Worm (Caenorhabditis elegans) whole organism, young adult: ENCODE measurements around the gene prk-2.

Experiments used
- B0261.1 ChIP-seq: sonication (generic microtip); optimal IDR thresholded peaks from 2 replicates; lab custom pipeline; 2016; ENCODE audit warnings: mild to moderate bottlenecking, missing genetic modification characterization, moderate library complexity, missing compliant biosample characterization
- F37B4.10 ChIP-seq: fragments of 200-800 bp; sonication (Bioruptor generic); IDR thresholded peaks from 2 replicates; pipeline ENCODE4 v1.3.6; 2022; ENCODE audit warnings: missing genetic modification characterization, missing compliant biosample characterization
- T07F8.4 ChIP-seq: sonication (generic microtip); optimal IDR thresholded peaks from 2 replicates; lab custom pipeline; 2016; ENCODE audit warnings: mild to moderate bottlenecking, missing genetic modification characterization, moderate library complexity, missing compliant biosample characterization
- Y53F4B.3 ChIP-seq: fragments of 200-800 bp; sonication (Bioruptor generic); IDR thresholded peaks from 2 replicates; pipeline ENCODE4 v1.3.6; 2022; ENCODE audit warnings: missing genetic modification reagents, missing genetic modification characterization, missing compliant biosample characterization
- Y56A3A.18 ChIP-seq: fragments of 200-800 bp; sonication (Bioruptor generic); IDR thresholded peaks from 2 replicates; pipeline ENCODE4 v1.3.6; 2022; ENCODE audit warnings: missing genetic modification reagents, missing genetic modification characterization, missing compliant biosample characterization
- ama-1 ChIP-seq, 3 experiments: fragments of 150-350 bp in 1 of 3; sonication (generic microtip) in 2 of 3; optimal IDR thresholded peaks; 2 replicates each; lab custom pipeline; 2014 to 2018; ENCODE audit warnings: missing biosample characterization in 2 of 3, missing genetic modification characterization in 2 of 3, missing genetic modification reagents in 2 of 3
- attf-3 ChIP-seq: fragments of 200-800 bp; sonication (Bioruptor generic); conservative IDR thresholded peaks from 2 replicates; pipeline ENCODE4 v1.3.6; 2022; ENCODE audit warnings: missing genetic modification reagents, missing genetic modification characterization, missing compliant biosample characterization
- bed-1 ChIP-seq: fragments of 200-800 bp; sonication (Bioruptor generic); IDR thresholded peaks from 2 replicates; pipeline ENCODE4 v1.3.6; 2022; ENCODE audit warnings: missing genetic modification reagents, missing genetic modification characterization, missing compliant biosample characterization
- ceh-40 ChIP-seq: fragments of 200-800 bp; sonication (Bioruptor generic); IDR thresholded peaks from 2 replicates; pipeline ENCODE4 v1.3.6; 2022; ENCODE audit warnings: missing genetic modification characterization, missing compliant biosample characterization
- ceh-58 ChIP-seq: fragments of 200-800 bp; sonication (Bioruptor generic); IDR thresholded peaks from 2 replicates; pipeline ENCODE4 v1.3.6; 2022; ENCODE audit warnings: missing genetic modification characterization, missing compliant biosample characterization
- ceh-91 ChIP-seq: fragments of 200-800 bp; sonication (Bioruptor generic); IDR thresholded peaks from 2 replicates; pipeline ENCODE4 v1.3.6; 2022; ENCODE audit warnings: missing genetic modification reagents, missing genetic modification characterization, missing compliant biosample characterization
- dox-1 ChIP-seq: fragments of 200-800 bp; sonication (Bioruptor generic); IDR thresholded peaks from 2 replicates; pipeline ENCODE4 v1.3.6; 2022; ENCODE audit warnings: missing genetic modification reagents, missing genetic modification characterization, missing compliant biosample characterization
- dpl-1 ChIP-seq: fragments of 150-350 bp; optimal IDR thresholded peaks from 2 replicates; lab custom pipeline; 2014; ENCODE audit warnings: missing biosample characterization, missing genetic modification reagents, missing genetic modification characterization
- egrh-3 ChIP-seq: fragments of 200-800 bp; sonication (Bioruptor generic); IDR thresholded peaks from 2 replicates; pipeline ENCODE4 v1.3.6; 2022; ENCODE audit warnings: missing genetic modification reagents, missing genetic modification characterization, missing compliant biosample characterization
- ekl-4 ChIP-seq: fragments of 200-800 bp; sonication (Bioruptor generic); IDR thresholded peaks from 2 replicates; pipeline ENCODE4 v1.3.6; 2022; ENCODE audit warnings: missing genetic modification reagents, missing genetic modification characterization, missing compliant biosample characterization
- him-1 ChIP-seq: sonication (generic microtip); optimal IDR thresholded peaks from 2 replicates; lab custom pipeline; 2016; ENCODE audit warnings: missing genotype, missing genetic modification reagents, missing genetic modification characterization, missing compliant biosample characterization
- hlh-12 ChIP-seq: sonication (generic microtip); optimal IDR thresholded peaks from 2 replicates; lab custom pipeline; 2016; ENCODE audit warnings: missing genetic modification characterization, missing compliant biosample characterization
- hmg-20 ChIP-seq: fragments of 200-800 bp; sonication (Bioruptor generic); IDR thresholded peaks from 2 replicates; pipeline ENCODE4 v1.3.6; 2022; ENCODE audit warnings: missing genetic modification reagents, missing genetic modification characterization, missing compliant biosample characterization
- hsf-1 ChIP-seq: fragments of 200-800 bp; sonication (Bioruptor generic); IDR thresholded peaks from 2 replicates; pipeline ENCODE4 v1.3.6; 2022; ENCODE audit warnings: missing genetic modification reagents, missing genetic modification characterization, missing compliant biosample characterization
- lin-26 ChIP-seq: fragments of 200-800 bp; sonication (Bioruptor generic); IDR thresholded peaks from 2 replicates; pipeline ENCODE4 v1.3.6; 2022; ENCODE audit warnings: missing genetic modification reagents, missing genetic modification characterization, missing compliant biosample characterization
- madf-3 ChIP-seq: fragments of 200-800 bp; sonication (Bioruptor generic); IDR thresholded peaks from 2 replicates; pipeline ENCODE4 v1.3.6; 2022; ENCODE audit warnings: missing genetic modification reagents, missing genetic modification characterization, missing compliant biosample characterization
- mcd-1 ChIP-seq: fragments of 200-800 bp; sonication (Bioruptor generic); IDR thresholded peaks from 2 replicates; pipeline ENCODE4 v1.3.6; 2022; ENCODE audit warnings: missing genetic modification reagents, missing genetic modification characterization, missing compliant biosample characterization
- mes-4 ChIP-seq: sonication (generic microtip); optimal IDR thresholded peaks from 2 replicates; lab custom pipeline; 2016; ENCODE audit warnings: missing genotype, missing genetic modification characterization, missing compliant biosample characterization
- nfyb-1 ChIP-seq: fragments of 200-800 bp; sonication (Bioruptor generic); IDR thresholded peaks from 2 replicates; pipeline ENCODE4 v1.3.6; 2022; ENCODE audit warnings: missing genetic modification reagents, missing genetic modification characterization, missing compliant biosample characterization
- nhr-120 ChIP-seq: fragments of 200-800 bp; sonication (Bioruptor generic); IDR thresholded peaks from 2 replicates; pipeline ENCODE4 v1.3.6; 2022; ENCODE audit warnings: missing genetic modification characterization, missing compliant biosample characterization
- nhr-179 ChIP-seq: sonication (generic microtip); optimal IDR thresholded peaks from 2 replicates; lab custom pipeline; 2016; ENCODE audit warnings: mild to moderate bottlenecking, missing genetic modification characterization, missing compliant biosample characterization
- nhr-80 ChIP-seq: sonication (generic microtip); optimal IDR thresholded peaks from 2 replicates; lab custom pipeline; 2016; ENCODE audit warnings: missing genetic modification characterization, missing compliant biosample characterization
- rpc-1 ChIP-seq, 2 experiments: fragments of 150-350 bp in 1 of 2; sonication (generic microtip) in 1 of 2; optimal IDR thresholded peaks; 2 replicates each; lab custom pipeline; 2014 to 2018; ENCODE audit warnings: missing biosample characterization in 1 of 2, missing genetic modification characterization in 1 of 2, missing genetic modification reagents in 1 of 2, missing genotype in 1 of 2
- somi-1 ChIP-seq: fragments of 200-800 bp; sonication (Bioruptor generic); optimal IDR thresholded peaks from 2 replicates; lab custom pipeline; 2018; ENCODE audit warnings: mild to moderate bottlenecking, missing genetic modification characterization, missing compliant biosample characterization
- tbp1 ChIP-seq: fragments of 200-800 bp; sonication (Bioruptor generic); optimal IDR thresholded peaks from 2 replicates; lab custom pipeline; 2018; ENCODE audit warnings: mild to moderate bottlenecking, missing genetic modification characterization, missing compliant biosample characterization
- zfh-2 ChIP-seq: fragments of 200-800 bp; sonication (Bioruptor generic); conservative IDR thresholded peaks from 2 replicates; pipeline ENCODE4 v1.3.6; 2022; ENCODE audit warnings: missing genetic modification reagents, missing genetic modification characterization, missing compliant biosample characterization
- ztf-26 ChIP-seq: sonication (generic microtip); optimal IDR thresholded peaks from 2 replicates; lab custom pipeline; 2017; ENCODE audit warnings: missing genetic modification characterization, missing compliant biosample characterization

Gene prk-2

DNA sequence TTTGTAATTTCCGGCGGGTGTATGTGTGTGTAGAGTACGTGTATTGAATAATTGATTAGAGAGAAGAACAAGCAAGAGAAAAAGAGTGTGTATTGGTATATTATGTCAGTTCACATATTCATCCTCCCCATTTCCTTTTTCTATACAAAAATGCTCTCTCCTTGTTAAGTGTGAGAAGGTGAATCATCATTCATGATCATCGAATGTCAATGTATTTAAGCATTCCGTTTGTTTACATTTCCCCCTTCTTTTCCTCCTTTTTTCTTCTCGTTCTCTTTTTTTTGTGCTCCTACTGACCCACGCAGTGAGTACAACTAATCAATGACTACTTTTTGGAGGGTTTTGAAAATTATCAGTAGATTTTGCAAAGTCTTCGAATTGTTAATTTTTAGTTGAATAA, 26.5 kb downstream of the prk-2 start:
- TF ChIP-seq T07F8.4 (no peak), nhr-80 (tag; lab: Kevin White, UChicago) (peak; percentile 10)
- TF ChIP-seq, all 124 proteins: peak for 1

DNA sequence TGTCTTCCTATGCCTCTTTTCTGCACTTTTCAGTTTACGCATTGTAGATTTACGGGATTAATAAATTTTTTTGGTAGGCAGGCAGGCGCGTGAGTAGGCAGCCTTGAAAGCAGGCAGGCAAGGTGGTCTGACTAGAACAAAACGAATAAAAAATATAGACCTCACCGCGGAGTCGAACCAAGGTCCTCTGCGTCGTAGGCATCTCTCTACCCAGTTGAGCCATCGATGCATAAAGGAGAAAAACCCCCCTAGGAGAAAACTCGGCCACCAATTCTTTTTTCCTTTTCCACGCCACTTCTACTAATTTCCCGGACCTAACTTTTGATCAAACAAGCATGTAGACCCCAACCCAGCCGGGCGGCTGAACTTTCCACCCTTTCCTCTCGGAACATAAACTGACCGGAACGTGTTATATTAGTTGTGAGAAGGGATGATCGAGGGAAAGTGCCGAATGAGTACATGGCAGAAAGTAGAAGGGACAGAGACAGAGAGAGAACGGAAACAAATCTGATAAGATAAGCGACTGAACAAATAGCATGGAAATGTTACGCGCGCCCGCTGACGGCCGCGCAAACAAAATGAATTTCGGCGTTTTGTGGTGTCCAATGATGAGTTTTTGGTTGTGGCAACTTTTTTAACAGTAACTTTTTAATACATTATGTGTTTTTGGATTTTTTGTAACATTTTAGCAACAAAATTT, 30.5 kb downstream of the prk-2 start:
- 0 out of 2 replicates have a peak, but pooled peaks have one; percentile 50 for TF ChIP-seq F37B4.10 (GFP tag; lab: Robert Waterston, UW)
- no peak for TF ChIP-seq T07F8.4
- TF ChIP-seq him-1 (tag; lab: Kevin White, UChicago): peak; percentile 21
- TF ChIP-seq nhr-179 (tag; lab: Kevin White, UChicago): no peak
- TF ChIP-seq somi-1 (GFP tag; lab: Kevin White, UChicago): no peak
- TF ChIP-seq ama-1 (optimal IDR thresholded peaks at IDR 0.05; lab: Kevin White, UChicago): no peak
- TF ChIP-seq ama-1 (GFP tag; optimal IDR thresholded peaks at IDR 0.05; lab: Kevin White, UChicago): no peak
- TF ChIP-seq hlh-12 (tag; lab: Kevin White, UChicago): no peak
- TF ChIP-seq mes-4 (tag; lab: Kevin White, UChicago): no peak
- 0 out of 2 replicates have a peak, but pooled peaks have one; percentile 22 for TF ChIP-seq zfh-2
- TF ChIP-seq ztf-26 (tag; lab: Kevin White, UChicago): no peak
- TF ChIP-seq dpl-1: no peak
- TF ChIP-seq nhr-80 (tag; lab: Kevin White, UChicago): peak; percentile 58
- no peak for TF ChIP-seq Y56A3A.18 (GFP tag; lab: Robert Waterston, UW)
- peak; percentile 28 for TF ChIP-seq rpc-1 (optimal IDR thresholded peaks at IDR 0.05; lab: Kevin White, UChicago)
- peak; percentile 67 for TF ChIP-seq rpc-1 (tag; optimal IDR thresholded peaks at IDR 0.05; lab: Kevin White, UChicago)
- TF ChIP-seq B0261.1 (tag; lab: Kevin White, UChicago): peak; percentile 36
- TF ChIP-seq lin-26 (GFP tag; lab: Robert Waterston, UW): 0 out of 2 replicates have a peak, but pooled peaks have one; percentile 58
- peak; percentile 16; the same call in 1 of the 2 replicates for TF ChIP-seq dox-1 (GFP tag; lab: Robert Waterston, UW)
- peak; percentile 78 for TF ChIP-seq tbp1 (GFP tag; lab: Kevin White, UChicago)
- no peak for TF ChIP-seq ekl-4 (GFP tag; lab: Robert Waterston, UW)
- TF ChIP-seq nfyb-1: 0 out of 2 replicates have a peak, but pooled peaks have one; percentile 23
- no peak for TF ChIP-seq madf-3 (GFP tag; lab: Robert Waterston, UW)
- 0 out of 2 replicates have a peak, but pooled peaks have one; percentile 10 for TF ChIP-seq mcd-1 (GFP tag; lab: Robert Waterston, UW)
- no peak for TF ChIP-seq attf-3 (GFP tag; lab: Robert Waterston, UW)

DNA sequence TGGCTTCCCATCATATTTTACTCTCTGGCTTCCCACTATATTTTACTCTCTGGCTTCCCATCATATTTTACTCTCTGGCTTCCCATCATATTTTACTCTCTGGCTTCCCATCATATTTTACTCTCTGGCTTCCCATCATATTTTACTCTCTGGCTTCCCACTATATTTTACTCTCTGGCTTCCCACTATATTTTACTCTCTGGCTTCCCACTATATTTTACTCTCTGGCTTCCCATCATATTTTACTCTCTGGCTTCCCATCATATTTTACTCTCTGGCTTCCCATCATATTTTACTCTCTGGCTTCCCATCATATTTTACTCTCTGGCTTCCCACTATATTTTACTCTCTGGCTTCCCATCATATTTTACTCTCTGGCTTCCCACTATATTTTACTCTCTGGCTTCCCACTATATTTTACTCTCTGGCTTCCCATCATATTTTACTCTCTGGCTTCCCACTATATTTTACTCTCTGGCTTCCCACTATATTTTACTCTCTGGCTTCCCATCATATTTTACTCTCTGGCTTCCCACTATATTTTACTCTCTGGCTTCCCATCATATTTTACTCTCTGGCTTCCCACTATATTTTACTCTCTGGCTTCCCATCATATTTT, 35.0 kb downstream of the prk-2 start:
- TF ChIP-seq ceh-40 (peak; percentile 89; the same call in 1 of the 2 replicates), Y53F4B.3 (GFP tag; lab: Robert Waterston, UW) (peak; percentile 99; the same call in 1 of the 2 replicates), hsf-1 (GFP tag; lab: Robert Waterston, UW) (peak; percentile 63; the same call in 1 of the 2 replicates), ceh-91 (GFP tag; lab: Robert Waterston, UW) (peak; percentile 77; the same call in 1 of the 2 replicates), madf-3 (GFP tag; lab: Robert Waterston, UW) (peak; percentile 88), ceh-58 (GFP tag; lab: Robert Waterston, UW) (peak; percentile 99), nhr-120 (GFP tag; lab: Robert Waterston, UW) (0 out of 2 replicates have a peak, but pooled peaks have one; percentile 46), bed-1 (GFP tag; lab: Robert Waterston, UW) (0 out of 2 replicates have a peak, but pooled peaks have one; percentile 66), hmg-20 (peak; percentile 21; the same call in 1 of the 2 replicates), egrh-3 (GFP tag; lab: Robert Waterston, UW) (peak; percentile 100)
